Fruit fly (Drosophila melanogaster) whole organism, embryonic: ENCODE data around the gene CG42579.
A peak's percentile ranks its signal among the peaks of the same experiment; 100 is the strongest.

Source experiments
- Antp ChIP-seq: fragments of 200-800 bp; sonication (Bioruptor generic); optimal IDR thresholded peaks from 3 replicates; lab custom pipeline; 2016; ENCODE audit warnings: missing biosample characterization, missing genetic modification characterization
- Bgb ChIP-seq: fragments of 200-800 bp; sonication (Bioruptor generic); IDR thresholded peaks from 2 replicates; pipeline ENCODE4 v1.3.6; 2022; ENCODE audit warnings: missing biosample characterization, missing genetic modification characterization; ENCODE audit not compliant: partially characterized antibody
- CG10147 ChIP-seq: fragments of 200-800 bp; sonication (Bioruptor generic); optimal IDR thresholded peaks from 2 replicates; lab custom pipeline; 2019; ENCODE audit warnings: missing biosample characterization, mild to moderate bottlenecking, missing genetic modification characterization, moderate library complexity
- CG10366 ChIP-seq: fragments of 200-800 bp; sonication (Bioruptor generic); IDR thresholded peaks from 2 replicates; pipeline ENCODE4 v1.3.6; 2022; ENCODE audit warnings: missing biosample characterization, missing genetic modification characterization
- CG10431 ChIP-seq: fragments of 200-800 bp; sonication (Bioruptor generic); optimal IDR thresholded peaks from 3 replicates; lab custom pipeline; 2018; ENCODE audit warnings: missing biosample characterization, mild to moderate bottlenecking, missing genetic modification characterization
- CG12236 ChIP-seq: fragments of 200-800 bp; sonication (Bioruptor generic); optimal IDR thresholded peaks from 2 replicates; lab custom pipeline; 2016; ENCODE audit warnings: missing biosample characterization, missing genetic modification characterization
- CG12769 ChIP-seq: fragments of 200-800 bp; sonication (Bioruptor generic); optimal IDR thresholded peaks from 2 replicates; lab custom pipeline; 2019; ENCODE audit warnings: missing biosample characterization, mild to moderate bottlenecking, missing genetic modification characterization, moderate library complexity
- CG13775 ChIP-seq: fragments of 200-800 bp; sonication (Bioruptor generic); optimal IDR thresholded peaks from 3 replicates; lab custom pipeline; 2017; ENCODE audit warnings: missing biosample characterization, mild to moderate bottlenecking, missing genetic modification characterization
- CG13894 ChIP-seq: fragments of 200-800 bp; sonication (Bioruptor generic); optimal IDR thresholded peaks from 3 replicates; lab custom pipeline; 2018; ENCODE audit warnings: missing biosample characterization, mild to moderate bottlenecking, missing genetic modification characterization, moderate library complexity
- CG18011 ChIP-seq: fragments of 200-800 bp; sonication (Bioruptor generic); optimal IDR thresholded peaks from 2 replicates; lab custom pipeline; 2017; ENCODE audit warnings: missing biosample characterization, missing genetic modification characterization, mild to moderate bottlenecking, moderate library complexity, missing genotype
- CG18599 ChIP-seq: fragments of 200-800 bp; sonication (Bioruptor generic); optimal IDR thresholded peaks from 3 replicates; lab custom pipeline; 2017; ENCODE audit warnings: missing biosample characterization, missing genetic modification characterization, mild to moderate bottlenecking, moderate library complexity, missing genetic modification reagents
- CG32767 ChIP-seq: fragments of 200-800 bp; sonication (Bioruptor generic); IDR thresholded peaks from 2 replicates; pipeline ENCODE4 v1.3.6; 2022; ENCODE audit warnings: missing biosample characterization, missing genetic modification characterization
- CG3407 ChIP-seq: fragments of 200-800 bp; sonication (Bioruptor generic); optimal IDR thresholded peaks from 2 replicates; lab custom pipeline; 2018; ENCODE audit warnings: missing biosample characterization, mild to moderate bottlenecking, missing genetic modification characterization
- CG3847 ChIP-seq: fragments of 200-800 bp; sonication (Bioruptor generic); IDR thresholded peaks from 2 replicates; pipeline ENCODE4 v1.3.6; 2022; ENCODE audit warnings: missing biosample characterization, missing genetic modification characterization
- CG42726 ChIP-seq: fragments of 200-800 bp; sonication (Bioruptor generic); IDR thresholded peaks from 2 replicates; pipeline ENCODE4 v1.3.6; 2022; ENCODE audit warnings: missing biosample characterization, missing genetic modification characterization; ENCODE audit not compliant: partially characterized antibody
- CG4854 ChIP-seq: fragments of 200-800 bp; sonication (Bioruptor generic); optimal IDR thresholded peaks from 2 replicates; lab custom pipeline; 2016; ENCODE audit warnings: missing biosample characterization, missing genetic modification characterization, inconsistent platforms
- CG8359 ChIP-seq: fragments of 200-800 bp; sonication (Bioruptor generic); optimal IDR thresholded peaks from 2 replicates; lab custom pipeline; 2017; ENCODE audit warnings: missing biosample characterization, mild to moderate bottlenecking, missing genetic modification characterization, borderline replicate concordance
- CHES-1-like ChIP-seq: fragments of 200-800 bp; sonication (Bioruptor generic); optimal IDR thresholded peaks from 2 replicates; lab custom pipeline; 2016; ENCODE audit warnings: missing biosample characterization, missing genetic modification characterization
- CrebB ChIP-seq: fragments of 200-800 bp; sonication (Bioruptor generic); optimal IDR thresholded peaks from 3 replicates; lab custom pipeline; 2018; ENCODE audit warnings: missing biosample characterization, mild to moderate bottlenecking, missing genetic modification characterization
- Deaf1 ChIP-seq: fragments of 200-800 bp; optimal IDR thresholded peaks from 3 replicates; lab custom pipeline; 2019; ENCODE audit warnings: missing biosample characterization, mild to moderate bottlenecking, missing genetic modification characterization, moderate library complexity
- Drgx ChIP-seq: fragments of 200-800 bp; sonication (Bioruptor generic); IDR thresholded peaks from 2 replicates; pipeline ENCODE4 v1.3.6; 2022; ENCODE audit warnings: missing biosample characterization, missing genetic modification characterization
- GATAe ChIP-seq: fragments of 200-800 bp; sonication (Bioruptor generic); conservative IDR thresholded peaks from 2 replicates; pipeline ENCODE4 v1.3.6; 2022; ENCODE audit warnings: missing biosample characterization, missing genetic modification characterization
- Hmr ChIP-seq: fragments of 200-800 bp; sonication (Bioruptor generic); optimal IDR thresholded peaks from 3 replicates; lab custom pipeline; 2017; ENCODE audit warnings: mild to moderate bottlenecking, missing biosample characterization, missing genetic modification reagents, missing genetic modification characterization
- Hsf ChIP-seq: fragments of 200-800 bp; sonication (Bioruptor generic); optimal IDR thresholded peaks from 3 replicates; lab custom pipeline; 2016; ENCODE audit warnings: missing biosample characterization, missing genetic modification characterization
- Med ChIP-seq: fragments of 200-800 bp; sonication (Bioruptor generic); peaks from one replicate; lab custom pipeline; 2016; ENCODE audit warnings: missing biosample characterization, missing genetic modification characterization, mild to moderate bottlenecking, inconsistent platforms, moderate library complexity
- Myb ChIP-seq: fragments of 200-800 bp; sonication (Bioruptor generic); optimal IDR thresholded peaks from 2 replicates; lab custom pipeline; 2016; ENCODE audit warnings: missing biosample characterization, missing genetic modification characterization
- Nf-YA ChIP-seq: fragments of 200-800 bp; sonication (Bioruptor generic); IDR thresholded peaks from 2 replicates; pipeline ENCODE4 v1.3.6; 2022; ENCODE audit warnings: missing biosample characterization, missing genetic modification characterization
- Oaz ChIP-seq: fragments of 200-800 bp; sonication (Bioruptor generic); IDR thresholded peaks from 2 replicates; pipeline ENCODE4 v1.3.6; 2022; ENCODE audit warnings: missing biosample characterization, missing genetic modification characterization
- Ravus ChIP-seq: fragments of 200-800 bp; sonication (Bioruptor generic); IDR thresholded peaks from 2 replicates; pipeline ENCODE4 v1.3.6; 2022; ENCODE audit warnings: missing biosample characterization, missing genetic modification characterization
- Sox102F ChIP-seq: fragments of 200-800 bp; sonication (Bioruptor generic); optimal IDR thresholded peaks from 2 replicates; lab custom pipeline; 2018; ENCODE audit warnings: missing biosample characterization, mild to moderate bottlenecking, missing genetic modification characterization, moderate library complexity
- Tbp ChIP-seq: fragments of >200 bp; optimal IDR thresholded peaks from 2 replicates; lab custom pipeline; 2018; ENCODE audit warnings: missing biosample characterization, missing genetic modification characterization
- amos ChIP-seq: fragments of 200-800 bp; sonication (Bioruptor generic); IDR thresholded peaks from 2 replicates; pipeline ENCODE4 v1.3.6; 2022; ENCODE audit warnings: missing biosample characterization, missing genetic modification characterization; ENCODE audit not compliant: partially characterized antibody
- ash1 ChIP-seq: fragments of 200-800 bp; sonication (Bioruptor generic); optimal IDR thresholded peaks from 2 replicates; lab custom pipeline; 2018; ENCODE audit warnings: missing biosample characterization, mild to moderate bottlenecking, missing genetic modification characterization
- corto ChIP-seq: fragments of 200-800 bp; sonication (Bioruptor generic); optimal IDR thresholded peaks from 2 replicates; lab custom pipeline; 2016; ENCODE audit warnings: missing biosample characterization, mild to moderate bottlenecking, missing genetic modification characterization, moderate library complexity
- dm ChIP-seq: fragments of 200-800 bp; sonication (Bioruptor generic); optimal IDR thresholded peaks from 3 replicates; lab custom pipeline; 2016; ENCODE audit warnings: missing biosample characterization, missing genetic modification characterization
- ewg ChIP-seq: fragments of 200-800 bp; sonication (Bioruptor generic); optimal IDR thresholded peaks from 3 replicates; lab custom pipeline; 2017; ENCODE audit warnings: mild to moderate bottlenecking, missing biosample characterization, missing genetic modification reagents, missing genetic modification characterization
- eyg ChIP-seq: fragments of 200-800 bp; sonication (Bioruptor generic); optimal IDR thresholded peaks from 3 replicates; lab custom pipeline; 2016; ENCODE audit warnings: missing biosample characterization, missing genetic modification characterization
- gce ChIP-seq: fragments of 200-800 bp; sonication (Bioruptor generic); IDR thresholded peaks from 3 replicates; pipeline ENCODE4 v1.3.6; 2022; ENCODE audit warnings: missing biosample characterization, missing genetic modification characterization
- gfzf ChIP-seq: fragments of 200-800 bp; sonication (Bioruptor generic); optimal IDR thresholded peaks from 2 replicates; lab custom pipeline; 2016; ENCODE audit warnings: missing biosample characterization, mild to moderate bottlenecking, missing genetic modification characterization, moderate library complexity
- ham ChIP-seq: fragments of 200-800 bp; sonication (Bioruptor generic); IDR thresholded peaks from 2 replicates; pipeline ENCODE4 v1.3.6; 2022; ENCODE audit warnings: missing biosample characterization, missing genetic modification characterization
- hkb ChIP-seq, 2 experiments: fragments of 200-800 bp in 1 of 2; fragments of >200 bp in 1 of 2; sonication (Bioruptor generic) in 1 of 2; IDR thresholded peaks in 1 of 2; optimal IDR thresholded peaks in 1 of 2; 2 replicates each; pipeline versions ENCODE4 v1.3.6 to Lab custom; 2017 to 2022; ENCODE audit warnings: missing biosample characterization in 1 of 2, missing genetic modification characterization in 1 of 2
- kni ChIP-seq: fragments of 200-800 bp; sonication (Bioruptor generic); optimal IDR thresholded peaks from 3 replicates; lab custom pipeline; 2017; ENCODE audit warnings: mild to moderate bottlenecking, missing biosample characterization, missing genetic modification reagents, missing genetic modification characterization
- lmd ChIP-seq: fragments of 200-800 bp; sonication (Bioruptor generic); IDR thresholded peaks from 2 replicates; pipeline ENCODE4 v1.3.6; 2022; ENCODE audit warnings: missing biosample characterization, missing genetic modification characterization
- org-1 ChIP-seq: fragments of 200-800 bp; sonication (Bioruptor generic); optimal IDR thresholded peaks from 2 replicates; lab custom pipeline; 2017; ENCODE audit warnings: missing biosample characterization, missing genetic modification characterization
- pum ChIP-seq: fragments of 200-800 bp; sonication (Bioruptor generic); optimal IDR thresholded peaks from 2 replicates; lab custom pipeline; 2016; ENCODE audit warnings: missing biosample characterization, missing genetic modification characterization
- seq ChIP-seq: fragments of 200-800 bp; sonication (Bioruptor generic); IDR thresholded peaks from 2 replicates; pipeline ENCODE4 v1.3.6; 2022; ENCODE audit warnings: missing biosample characterization, missing genetic modification characterization
- shn ChIP-seq: fragments of 200-800 bp; sonication (Bioruptor generic); optimal IDR thresholded peaks from 3 replicates; lab custom pipeline; 2016; ENCODE audit warnings: missing biosample characterization, missing genetic modification characterization
- unc-4 ChIP-seq: fragments of 200-800 bp; sonication (Bioruptor generic); IDR thresholded peaks from 2 replicates; pipeline ENCODE4 v1.3.6; 2022; ENCODE audit warnings: missing biosample characterization, missing genetic modification characterization; ENCODE audit not compliant: partially characterized antibody
- wor ChIP-seq: fragments of 200-800 bp; sonication (Bioruptor generic); IDR thresholded peaks from 2 replicates; pipeline ENCODE4 v1.3.6; 2022; ENCODE audit warnings: missing biosample characterization, missing genetic modification characterization
- zfh2 ChIP-seq: fragments of 200-800 bp; sonication (Bioruptor generic); optimal IDR thresholded peaks from 2 replicates; lab custom pipeline; 2016; ENCODE audit warnings: missing biosample characterization, missing genetic modification characterization

CG42579 gene

DNA sequence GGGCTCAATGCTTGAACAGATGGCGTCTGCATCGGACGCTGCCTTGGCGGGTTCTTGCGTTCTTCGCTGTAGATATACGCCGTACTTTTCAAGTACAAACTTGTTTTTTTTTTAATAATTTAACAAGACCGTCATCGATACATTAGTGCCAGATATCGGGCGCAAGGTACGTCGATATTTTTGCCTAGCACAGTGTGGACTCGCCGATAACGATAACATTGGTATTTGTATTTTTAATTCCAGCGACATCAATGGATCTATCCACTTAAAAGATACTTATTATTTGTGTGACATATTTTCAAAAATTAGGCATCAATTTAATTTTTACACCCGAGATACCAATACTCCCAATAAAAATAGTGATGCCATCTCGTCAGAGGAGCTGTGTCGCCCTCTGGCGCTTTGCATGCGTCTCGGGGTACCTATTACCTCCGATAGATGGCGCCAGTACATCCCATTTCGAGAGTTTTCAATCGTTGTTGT is 2.6 kb upstream of the CG42579 start, which contains the start of gene Tak1 (continued):
- TF ChIP-seq Oaz (GFP tag; lab: Robert Waterston, UW) (no peak), CG13894 (tag; lab: Kevin White, UChicago) (peak; percentile 30), Tbp (GFP tag; lab: Kevin White, UChicago) (no peak), Hsf (GFP tag; lab: Kevin White, UChicago) (peak; percentile 69), CG10366 (GFP tag; lab: Robert Waterston, UW) (peak; percentile 53; the same call in 1 of the 2 replicates), shn (GFP tag; lab: Kevin White, UChicago) (peak; percentile 22), CG13775 (GFP tag; lab: Kevin White, UChicago) (peak; percentile 3), seq (no peak), unc-4 (GFP tag; lab: Robert Waterston, UW) (peak; percentile 72), CG18011 (GFP tag; lab: Kevin White, UChicago) (no peak), dm (GFP tag; lab: Kevin White, UChicago) (peak; percentile 51), Sox102F (peak; percentile 61), amos (GFP tag; lab: Robert Waterston, UW) (peak; percentile 63), gce (GFP tag; lab: Robert Waterston, UW) (no peak), Antp (GFP tag; lab: Kevin White, UChicago) (peak; percentile 67), Drgx (GFP tag; lab: Robert Waterston, UW) (no peak), kni (GFP tag; lab: Kevin White, UChicago) (no peak), CHES-1-like (GFP tag; lab: Kevin White, UChicago) (no peak), CG3847 (GFP tag; lab: Robert Waterston, UW) (peak; percentile 49), CG3407 (GFP tag; lab: Kevin White, UChicago) (no peak), CG12236 (no peak), CG10147 (GFP tag; lab: Kevin White, UChicago) (no peak), corto (GFP tag; lab: Kevin White, UChicago) (no peak), CG10431 (GFP tag; lab: Kevin White, UChicago) (no peak), CG12769 (peak; percentile 54), GATAe (GFP tag; lab: Robert Waterston, UW) (no peak), CG8359 (GFP tag; lab: Kevin White, UChicago) (no peak), pum (GFP tag; lab: Kevin White, UChicago) (peak; percentile 60), wor (GFP tag; lab: Robert Waterston, UW) (no peak), lmd (GFP tag; lab: Robert Waterston, UW) (peak; percentile 62), Bgb (GFP tag; lab: Robert Waterston, UW) (peak; percentile 80), Med (GFP tag; lab: Kevin White, UChicago) (peak; percentile 94), eyg (GFP tag; lab: Kevin White, UChicago) (no peak), hkb (optimal IDR thresholded peaks at IDR 0.05; lab: Kevin White, UChicago) (peak; percentile 74), hkb (GFP tag; IDR thresholded peaks at IDR 0.05; lab: Robert Waterston, UW) (no peak), Myb (GFP tag; lab: Kevin White, UChicago) (peak; percentile 67), gfzf (peak; percentile 21), CG42726 (GFP tag; lab: Robert Waterston, UW) (no peak), Hmr (GFP tag; lab: Kevin White, UChicago) (peak; percentile 38), ewg (GFP tag; lab: Kevin White, UChicago) (no peak), ham (no peak), CG32767 (GFP tag; lab: Robert Waterston, UW) (no peak), Nf-YA (GFP tag; lab: Robert Waterston, UW) (0 out of 2 replicates have a peak, but pooled peaks have one; percentile 37), CrebB (tag; lab: Kevin White, UChicago) (peak; percentile 10), CG18599 (GFP tag; lab: Kevin White, UChicago) (peak; percentile 9), org-1 (GFP tag; lab: Kevin White, UChicago) (peak; percentile 4), ash1 (GFP tag; lab: Kevin White, UChicago) (peak; percentile 10), Deaf1 (tag; lab: Kevin White, UChicago) (no peak), CG4854 (GFP tag; lab: Kevin White, UChicago) (no peak), zfh2 (GFP tag; lab: Kevin White, UChicago) (no peak), Ravus (GFP tag; lab: Robert Waterston, UW) (no peak)
